Worm (Caenorhabditis elegans) whole organism, late embryonic: ENCODE measurements around the gene clec-50.

Experiments
- dve-1 ChIP-seq: sonication (generic microtip); optimal IDR thresholded peaks from 2 replicates; lab custom pipeline; 2017; ENCODE audit warnings: antibody characterized with exemption, mild to moderate bottlenecking, missing genetic modification characterization, missing compliant biosample characterization
- hlh-6 ChIP-seq: sonication (generic microtip); optimal IDR thresholded peaks from 2 replicates; lab custom pipeline; 2016; ENCODE audit warnings: missing genotype, missing genetic modification characterization, missing compliant biosample characterization
- hlh-8 ChIP-seq: sonication (generic microtip); optimal IDR thresholded peaks from 2 replicates; lab custom pipeline; 2016; ENCODE audit warnings: missing genotype, missing genetic modification characterization, missing compliant biosample characterization
- lin-11 ChIP-seq: fragments of 200-800 bp; sonication (Bioruptor generic); optimal IDR thresholded peaks from 2 replicates; lab custom pipeline; 2018; ENCODE audit warnings: mild to moderate bottlenecking, missing genetic modification characterization, missing compliant biosample characterization
- nhr-11 ChIP-seq: fragments of 150-350 bp; optimal IDR thresholded peaks from 2 replicates; lab custom pipeline; 2014; ENCODE audit warnings: missing biosample characterization, missing genetic modification characterization
- nhr-232 ChIP-seq: sonication (generic microtip); optimal IDR thresholded peaks from 2 replicates; lab custom pipeline; 2016; ENCODE audit warnings: missing genetic modification characterization, missing compliant biosample characterization
- pqm-1 ChIP-seq: sonication (generic microtip); optimal IDR thresholded peaks from 2 replicates; lab custom pipeline; 2016; ENCODE audit warnings: missing genetic modification characterization, missing compliant biosample characterization
- sdc-2 ChIP-seq: sonication (generic microtip); optimal IDR thresholded peaks from 2 replicates; lab custom pipeline; 2016; ENCODE audit warnings: missing genotype, missing genetic modification characterization, missing compliant biosample characterization
- ttx-3 ChIP-seq: sonication (generic microtip); optimal IDR thresholded peaks from 2 replicates; lab custom pipeline; 2016; ENCODE audit warnings: missing genetic modification reagents, missing genetic modification characterization, missing compliant biosample characterization
- unc-55 ChIP-seq: sonication (generic microtip); optimal IDR thresholded peaks from 2 replicates; lab custom pipeline; 2017; ENCODE audit warnings: missing biosample characterization, missing genetic modification reagents, missing genetic modification characterization

DNA sequence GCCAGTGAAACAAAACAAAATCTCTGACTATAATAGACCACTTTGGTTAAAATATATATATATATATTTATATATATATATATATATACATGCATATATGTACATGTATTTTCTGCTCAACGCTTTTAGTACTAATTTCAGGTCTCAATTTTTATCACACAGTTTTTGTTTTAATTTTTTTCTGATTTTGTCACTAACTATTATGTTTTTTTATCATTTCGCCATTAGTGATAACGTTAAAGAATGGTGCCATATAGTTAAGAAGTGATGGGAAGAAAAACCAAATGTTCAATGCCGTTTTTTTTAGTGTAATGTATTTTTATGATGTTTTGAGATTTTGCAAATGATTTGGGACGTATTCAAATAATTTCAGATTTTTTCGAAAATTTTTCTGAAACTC, 837 bp downstream of the clec-50 start:
- TF ChIP-seq ttx-3: no peak
- no peak for TF ChIP-seq lin-11 (tag; lab: Kevin White, UChicago)
- TF ChIP-seq hlh-8: no peak
- no peak for TF ChIP-seq pqm-1 (tag; lab: Kevin White, UChicago)
- TF ChIP-seq sdc-2 (tag; lab: Kevin White, UChicago): no peak
- TF ChIP-seq dve-1 (tag; lab: Kevin White, UChicago): no peak
- no peak for TF ChIP-seq nhr-11
- TF ChIP-seq unc-55 (GFP tag; lab: Kevin White, UChicago): no peak
- no peak for TF ChIP-seq hlh-6 (tag; lab: Kevin White, UChicago)
- TF ChIP-seq nhr-232 (tag; lab: Kevin White, UChicago): no peak
